Worm (Caenorhabditis elegans) whole organism, L1 larva: ENCODE results near the gene F13D12.3.

Experiments used
- ama-1 ChIP-seq: fragments of 150-350 bp; optimal IDR thresholded peaks from 2 replicates; lab custom pipeline; 2014
- fkh-4 ChIP-seq: sonication (generic microtip); optimal IDR thresholded peaks from 2 replicates; lab custom pipeline; 2016; ENCODE audit warnings: missing compliant biosample characterization, missing genetic modification characterization, borderline replicate concordance
- isw-1 ChIP-seq: fragments of 200-800 bp; sonication (Bioruptor generic); IDR thresholded peaks from 2 replicates; pipeline ENCODE4 v1.3.6; 2022; ENCODE audit warnings: missing genetic modification characterization, missing compliant biosample characterization
- lsy-2 ChIP-seq, 2 experiments: fragments of 150-350 bp; optimal IDR thresholded peaks; 2 replicates each; lab custom pipeline; 2014; ENCODE audit warnings: missing biosample characterization in 2 of 2, missing genetic modification characterization in 2 of 2
- sptf-1 ChIP-seq: fragments of 150-350 bp; optimal IDR thresholded peaks from 2 replicates; lab custom pipeline; 2014; ENCODE audit warnings: missing biosample characterization, missing genetic modification characterization
- zip-4 ChIP-seq: fragments of 200-800 bp; sonication (Bioruptor generic); optimal IDR thresholded peaks from 2 replicates; lab custom pipeline; 2018; ENCODE audit warnings: mild to moderate bottlenecking, missing genetic modification characterization, moderate library complexity, missing compliant biosample characterization

DNA sequence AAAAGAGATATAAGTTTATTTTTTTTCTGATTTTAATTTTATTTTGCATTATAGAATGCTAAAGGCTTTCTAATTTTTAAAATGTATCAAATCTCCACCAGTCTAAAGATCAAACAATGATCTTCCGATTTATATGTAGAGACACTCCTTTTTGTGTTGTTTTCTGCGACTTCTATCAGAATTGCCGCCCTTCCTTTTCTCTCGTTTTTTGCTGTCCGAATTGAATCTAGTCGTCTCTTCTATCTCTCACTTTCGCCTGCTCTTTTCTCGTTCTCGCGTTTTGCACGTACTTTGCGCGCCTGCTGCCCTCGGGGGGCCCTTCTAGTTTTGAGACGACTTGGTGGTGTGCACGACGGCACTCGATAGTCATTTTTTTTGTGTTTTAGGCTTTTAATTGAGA, 4.2 kb downstream of the F13D12.3 start:
- TF ChIP-seq ama-1 (lab: Kevin White, UChicago): no peak
- TF ChIP-seq fkh-4 (tag; lab: Kevin White, UChicago): no peak
- peak; percentile 23 to 44 for TF ChIP-seq lsy-2 (tag; optimal IDR thresholded peaks at IDR 0.05; lab: Kevin White, UChicago)
- TF ChIP-seq zip-4: no peak
- no peak for TF ChIP-seq isw-1 (GFP tag; lab: Robert Waterston, UW)
- TF ChIP-seq sptf-1 (tag; lab: Kevin White, UChicago): no peak
